Worm (Caenorhabditis elegans): ENCODE data around the gene gcy-6.

The gcy-6 gene

DNA sequence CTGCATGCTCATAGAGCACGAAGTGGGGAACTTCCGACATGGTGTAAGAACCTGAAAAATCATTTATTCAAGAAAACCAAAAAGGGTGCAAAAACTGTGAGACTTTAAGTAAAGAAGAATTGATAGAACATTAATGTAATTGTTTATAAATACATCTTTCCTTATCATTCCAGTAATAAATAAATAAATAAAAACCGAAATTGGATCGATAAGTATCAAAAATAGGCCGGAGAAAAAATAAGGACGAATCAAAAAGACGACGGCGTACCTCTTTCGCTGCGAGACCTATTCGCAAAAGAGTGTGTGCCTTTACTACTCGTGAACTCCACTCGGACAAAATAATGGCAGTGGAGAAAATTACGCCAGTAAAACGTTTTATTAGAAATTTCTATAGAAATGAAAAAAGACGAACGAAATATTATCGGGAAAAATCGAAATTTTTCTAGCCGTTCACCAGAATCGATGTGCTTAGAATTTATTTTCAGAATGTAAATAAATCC, 39.1 kb upstream of the gcy-6 start, which contains the start of gene nol-56:
Gene nol-56 (minus strand): TSS at position 51 of the 500 bp plus-strand sequence.
- TF ChIP-seq lag-1 (GFP tag; IDR thresholded peaks at IDR 0.05) (no peak), F37B4.10 (GFP tag; IDR thresholded peaks at IDR 0.05) (no peak), F49E8.2 (tag; optimal IDR thresholded peaks at IDR 0.05; ENCODE audit: insufficient read depth) (no peak), him-1 (tag; optimal IDR thresholded peaks at IDR 0.05) (no peak), tbp1 (GFP tag; optimal IDR thresholded peaks at IDR 0.05) (peak; percentile 47), ceh-79 (tag; optimal IDR thresholded peaks at IDR 0.05) (no peak), atf-7 (tag; optimal IDR thresholded peaks at IDR 0.05) (no peak), ztf-28 (GFP tag; IDR thresholded peaks at IDR 0.05) (no peak), dox-1 (GFP tag; IDR thresholded peaks at IDR 0.05) (peak; percentile 74), lin-54 (GFP tag; optimal IDR thresholded peaks at IDR 0.05) (peak; percentile 72), efl-1 (GFP tag; optimal IDR thresholded peaks at IDR 0.05) (peak; percentile 49), snpc-4 (GFP tag; optimal IDR thresholded peaks at IDR 0.05) (peak; percentile 17), snpc-4 (tag; optimal IDR thresholded peaks at IDR 0.05) (peak in 3 of 4 experiments; percentile 41 to 50 (median 48)), ztf-26 (tag; optimal IDR thresholded peaks at IDR 0.05) (no peak), let-526 (GFP tag; IDR thresholded peaks at IDR 0.05) (0 out of 2 replicates have a peak, but pooled peaks have one; percentile 25), mcd-1 (GFP tag; IDR thresholded peaks at IDR 0.05) (peak; percentile 78), snpc-1.3 (tag; optimal IDR thresholded peaks at IDR 0.05; ENCODE audit: insufficient read depth) (peak; percentile 33), dpl-1 (GFP tag; optimal IDR thresholded peaks at IDR 0.05) (peak; percentile 60), ceh-100 (GFP tag; IDR thresholded peaks at IDR 0.05) (no peak), ets-4 (GFP tag; optimal IDR thresholded peaks at IDR 0.05) (no peak), unc-130 (GFP tag; optimal IDR thresholded peaks at IDR 0.05) (peak; percentile 49), ceh-58 (GFP tag; IDR thresholded peaks at IDR 0.05) (no peak), C06A6.2 (GFP tag; conservative IDR thresholded peaks at IDR 0.05) (no peak), akir-1 (GFP tag; optimal IDR thresholded peaks at IDR 0.05) (no peak), ztf-22 (GFP tag; optimal IDR thresholded peaks at IDR 0.05) (no peak), ceh-40 (GFP tag; IDR thresholded peaks at IDR 0.05) (no peak), B0336.3 (GFP tag; IDR thresholded peaks at IDR 0.05) (no peak), B0035.1 (tag; optimal IDR thresholded peaks at IDR 0.05) (no peak), nfyb-1 (GFP tag; IDR thresholded peaks at IDR 0.05) (0 out of 2 replicates have a peak, but pooled peaks have one; percentile 62), ztf-6 (GFP tag; IDR thresholded peaks at IDR 0.05) (no peak), aptf-2 (GFP tag; conservative IDR thresholded peaks at IDR 0.05) (no peak), attf-5 (GFP tag; optimal IDR thresholded peaks at IDR 0.05) (peak; percentile 63), T26A5.8 (tag; optimal IDR thresholded peaks at IDR 0.05) (no peak), attf-6 (GFP tag; IDR thresholded peaks at IDR 0.05) (no peak), Y53G8AR.9 (GFP tag; conservative IDR thresholded peaks at IDR 0.05) (0 out of 2 replicates have a peak, but pooled peaks have one; percentile 38), F33H1.4 (GFP tag; IDR thresholded peaks at IDR 0.05) (peak; percentile 95), aptf-3 (GFP tag; IDR thresholded peaks at IDR 0.05) (no peak), snpc-3.4 (tag; optimal IDR thresholded peaks at IDR 0.05) (no peak), nhr-80 (tag; optimal IDR thresholded peaks at IDR 0.05) (peak; percentile 16), F22D6.2 (tag; optimal IDR thresholded peaks at IDR 0.05) (no peak), F55B11.4 (tag; optimal IDR thresholded peaks at IDR 0.05; ENCODE audit: borderline replicate concordance, insufficient read depth) (no peak), ccch-3 (GFP tag; optimal IDR thresholded peaks at IDR 0.05) (no peak), ztf-3 (GFP tag; optimal IDR thresholded peaks at IDR 0.05) (no peak), sea-2 (GFP tag; IDR thresholded peaks at IDR 0.05) (no peak), nhr-27 (tag; optimal IDR thresholded peaks at IDR 0.05) (no peak), tlf-1 (GFP tag; optimal IDR thresholded peaks at IDR 0.05) (peak; percentile 48), mes-4 (tag; optimal IDR thresholded peaks at IDR 0.05) (no peak), rec-8 (tag; optimal IDR thresholded peaks at IDR 0.05) (no peak), unc-62 (GFP tag; optimal IDR thresholded peaks at IDR 0.05) (no peak)

Measured in whole organism, young adult.